Fruit fly (Drosophila melanogaster) whole organism, embryonic: ENCODE results near the gene Ugt36F1.

Experiments used
- Bgb ChIP-seq: fragments of 200-800 bp; sonication (Bioruptor generic); IDR thresholded peaks from 2 replicates; pipeline ENCODE4 v1.3.6; 2022; ENCODE audit warnings: missing biosample characterization, missing genetic modification characterization; ENCODE audit not compliant: partially characterized antibody
- CG1024 ChIP-seq: fragments of 200-800 bp; sonication (Bioruptor generic); IDR thresholded peaks from 2 replicates; pipeline ENCODE4 v1.3.6; 2022; ENCODE audit warnings: missing biosample characterization, missing genetic modification characterization
- CG10267 ChIP-seq: fragments of 200-800 bp; sonication (Bioruptor generic); optimal IDR thresholded peaks from 2 replicates; lab custom pipeline; 2018; ENCODE audit warnings: missing biosample characterization, mild to moderate bottlenecking, missing genetic modification characterization, moderate library complexity
- CG10654 ChIP-seq: fragments of 200-800 bp; sonication (Bioruptor generic); optimal IDR thresholded peaks from 2 replicates; lab custom pipeline; 2016; ENCODE audit warnings: missing biosample characterization, missing genetic modification characterization
- CG11456 ChIP-seq: fragments of 200-800 bp; sonication (Bioruptor generic); IDR thresholded peaks from 3 replicates; pipeline ENCODE4 v1.3.6; 2022; ENCODE audit warnings: missing biosample characterization, missing genetic modification characterization
- CG12236 ChIP-seq: fragments of 200-800 bp; sonication (Bioruptor generic); optimal IDR thresholded peaks from 2 replicates; lab custom pipeline; 2016; ENCODE audit warnings: missing biosample characterization, missing genetic modification characterization
- CG13123 ChIP-seq: fragments of 200-800 bp; sonication (Bioruptor generic); optimal IDR thresholded peaks from 2 replicates; lab custom pipeline; 2016; ENCODE audit warnings: missing biosample characterization, missing genetic modification characterization
- CG14965 ChIP-seq: fragments of 200-800 bp; sonication (Bioruptor generic); optimal IDR thresholded peaks from 2 replicates; lab custom pipeline; 2016; ENCODE audit warnings: missing biosample characterization, missing genetic modification characterization, borderline replicate concordance
- CG2712 ChIP-seq: fragments of 200-800 bp; optimal IDR thresholded peaks from 3 replicates; lab custom pipeline; 2019; ENCODE audit warnings: missing biosample characterization, mild to moderate bottlenecking, missing genetic modification characterization, moderate library complexity
- CG31441 ChIP-seq: fragments of 200-800 bp; sonication (Bioruptor generic); IDR thresholded peaks from 2 replicates; pipeline ENCODE4 v1.3.6; 2022; ENCODE audit warnings: missing biosample characterization, missing genetic modification characterization
- CG3847 ChIP-seq: fragments of 200-800 bp; sonication (Bioruptor generic); IDR thresholded peaks from 2 replicates; pipeline ENCODE4 v1.3.6; 2022; ENCODE audit warnings: missing biosample characterization, missing genetic modification characterization
- CG4424 ChIP-seq: fragments of 200-800 bp; sonication (Bioruptor generic); optimal IDR thresholded peaks from 3 replicates; lab custom pipeline; 2016; ENCODE audit warnings: missing biosample characterization, missing genetic modification characterization
- CG6683 ChIP-seq: fragments of 200-800 bp; sonication (Bioruptor generic); optimal IDR thresholded peaks from 2 replicates; lab custom pipeline; 2017; ENCODE audit warnings: missing biosample characterization, mild to moderate bottlenecking, missing genetic modification characterization, missing genetic modification reagents
- CG6765 ChIP-seq: fragments of 200-800 bp; sonication (Bioruptor generic); optimal IDR thresholded peaks from 3 replicates; lab custom pipeline; 2017; ENCODE audit warnings: missing biosample characterization, mild to moderate bottlenecking, missing genetic modification characterization
- CG7357 ChIP-seq: fragments of 200-800 bp; sonication (Bioruptor generic); IDR thresholded peaks from 3 replicates; pipeline ENCODE4 v1.3.6; 2022; ENCODE audit warnings: missing biosample characterization, missing genetic modification characterization
- CG8089 ChIP-seq: fragments of 200-800 bp; sonication (Bioruptor generic); optimal IDR thresholded peaks from 3 replicates; lab custom pipeline; 2016; ENCODE audit warnings: missing biosample characterization, missing genetic modification characterization
- CG9437 ChIP-seq: fragments of 200-800 bp; sonication (Bioruptor generic); optimal IDR thresholded peaks from 2 replicates; lab custom pipeline; 2018; ENCODE audit warnings: missing biosample characterization, mild to moderate bottlenecking, missing genetic modification characterization
- CG9932 ChIP-seq: fragments of 200-800 bp; sonication (Bioruptor generic); IDR thresholded peaks from 2 replicates; pipeline ENCODE4 v1.3.6; 2022; ENCODE audit warnings: missing biosample characterization, missing genetic modification characterization
- CTCF ChIP-seq: fragments of 200-800 bp; sonication (Bioruptor generic); optimal IDR thresholded peaks from 2 replicates; lab custom pipeline; 2017; ENCODE audit warnings: missing biosample characterization, mild to moderate bottlenecking, missing genetic modification characterization, moderate library complexity
- Dbx ChIP-seq: fragments of 200-800 bp; sonication (Bioruptor generic); IDR thresholded peaks from 3 replicates; pipeline ENCODE4 v1.3.6; 2022; ENCODE audit warnings: missing biosample characterization, missing genetic modification characterization
- Dfd ChIP-seq, 2 experiments: fragments of >200 bp; optimal IDR thresholded peaks; 2 replicates each; lab custom pipeline; 2017; ENCODE audit warnings: missing biosample characterization in 2 of 2, missing genetic modification characterization in 2 of 2
- Ets97D ChIP-seq: fragments of 200-800 bp; sonication (Bioruptor generic); optimal IDR thresholded peaks from 3 replicates; lab custom pipeline; 2016; ENCODE audit warnings: missing biosample characterization, missing genetic modification characterization
- HLHmδ ChIP-seq: fragments of 200-800 bp; sonication (Bioruptor generic); optimal IDR thresholded peaks from 2 replicates; lab custom pipeline; 2018; ENCODE audit warnings: missing biosample characterization, mild to moderate bottlenecking, missing genetic modification characterization, moderate library complexity
- Hr39 ChIP-seq: fragments of >200 bp; optimal IDR thresholded peaks from 2 replicates; lab custom pipeline; 2017
- Lhr ChIP-seq: fragments of 200-800 bp; sonication (Bioruptor generic); optimal IDR thresholded peaks from 3 replicates; lab custom pipeline; 2017; ENCODE audit warnings: mild to moderate bottlenecking, missing biosample characterization, missing genetic modification reagents, missing genetic modification characterization
- Myb ChIP-seq: fragments of 200-800 bp; sonication (Bioruptor generic); optimal IDR thresholded peaks from 2 replicates; lab custom pipeline; 2016; ENCODE audit warnings: missing biosample characterization, missing genetic modification characterization
- NFAT ChIP-seq: fragments of 200-800 bp; sonication (Bioruptor generic); IDR thresholded peaks from 2 replicates; pipeline ENCODE4 v1.3.6; 2022; ENCODE audit warnings: missing biosample characterization, missing genetic modification characterization
- Nf-YB ChIP-seq: fragments of 200-800 bp; sonication (Bioruptor generic); optimal IDR thresholded peaks from 3 replicates; lab custom pipeline; 2019; ENCODE audit warnings: missing biosample characterization, mild to moderate bottlenecking, missing genetic modification characterization, moderate library complexity
- PHDP ChIP-seq: fragments of 200-800 bp; sonication (Bioruptor generic); optimal IDR thresholded peaks from 3 replicates; lab custom pipeline; 2018; ENCODE audit warnings: missing biosample characterization, mild to moderate bottlenecking, missing genetic modification characterization, moderate library complexity
- Pdp1 ChIP-seq, 2 experiments: fragments of 200-800 bp; sonication (Bioruptor generic); optimal IDR thresholded peaks; 3 replicates each; lab custom pipeline; 2016; ENCODE audit warnings: missing biosample characterization in 2 of 2, missing genetic modification characterization in 2 of 2, mild to moderate bottlenecking in 1 of 2, moderate library complexity in 1 of 2
- TFAM ChIP-seq: fragments of 200-800 bp; sonication (Bioruptor generic); optimal IDR thresholded peaks from 2 replicates; lab custom pipeline; 2017; ENCODE audit warnings: missing biosample characterization, missing genetic modification characterization, inconsistent platforms
- al ChIP-seq: fragments of 200-800 bp; sonication (Bioruptor generic); IDR thresholded peaks from 2 replicates; pipeline ENCODE4 v1.3.6; 2022; ENCODE audit warnings: missing biosample characterization, missing genetic modification characterization
- ato ChIP-seq: fragments of 200-800 bp; sonication (Bioruptor generic); IDR thresholded peaks from 2 replicates; pipeline ENCODE4 v1.3.6; 2022; ENCODE audit warnings: missing biosample characterization, missing genetic modification characterization; ENCODE audit not compliant: partially characterized antibody
- chn ChIP-seq: fragments of 200-800 bp; sonication (Bioruptor generic); optimal IDR thresholded peaks from 2 replicates; lab custom pipeline; 2016; ENCODE audit warnings: missing biosample characterization, missing genetic modification characterization
- crc ChIP-seq: fragments of 200-800 bp; sonication (Bioruptor generic); optimal IDR thresholded peaks from 2 replicates; lab custom pipeline; 2016; ENCODE audit warnings: missing biosample characterization, missing genetic modification characterization
- croc ChIP-seq: fragments of 200-800 bp; sonication (Bioruptor generic); conservative IDR thresholded peaks from 3 replicates; pipeline ENCODE4 v1.3.6; 2022; ENCODE audit warnings: missing biosample characterization, missing genetic modification characterization
- crol ChIP-seq: fragments of 200-800 bp; sonication (Bioruptor generic); IDR thresholded peaks from 2 replicates; pipeline ENCODE4 v1.3.6; 2022; ENCODE audit warnings: missing biosample characterization, missing genetic modification characterization
- da ChIP-seq: fragments of 200-800 bp; sonication (Bioruptor generic); optimal IDR thresholded peaks from 2 replicates; lab custom pipeline; 2016; ENCODE audit warnings: missing biosample characterization, missing genetic modification characterization
- dpn ChIP-seq, 2 experiments: fragments of 200-800 bp; sonication (Bioruptor generic); optimal IDR thresholded peaks; 3 replicates each; lab custom pipeline; 2016; ENCODE audit warnings: missing biosample characterization in 2 of 2, missing genetic modification characterization in 2 of 2
- gce ChIP-seq: fragments of 200-800 bp; sonication (Bioruptor generic); IDR thresholded peaks from 3 replicates; pipeline ENCODE4 v1.3.6; 2022; ENCODE audit warnings: missing biosample characterization, missing genetic modification characterization
- grn ChIP-seq: fragments of 200-800 bp; sonication (Bioruptor generic); optimal IDR thresholded peaks from 3 replicates; lab custom pipeline; 2017; ENCODE audit warnings: missing biosample characterization, missing genetic modification characterization
- gro ChIP-seq: fragments of 200-800 bp; sonication (Bioruptor generic); optimal IDR thresholded peaks from 2 replicates; lab custom pipeline; 2016; ENCODE audit warnings: missing biosample characterization, missing genetic modification characterization
- gsb-n ChIP-seq: fragments of 200-800 bp; sonication (Bioruptor generic); optimal IDR thresholded peaks from 3 replicates; lab custom pipeline; 2018; ENCODE audit warnings: missing biosample characterization, mild to moderate bottlenecking, missing genetic modification characterization
- inv ChIP-seq: fragments of 200-800 bp; sonication (Bioruptor generic); IDR thresholded peaks from 2 replicates; pipeline ENCODE4 v1.3.6; 2022; ENCODE audit warnings: missing biosample characterization, missing genetic modification characterization; ENCODE audit not compliant: partially characterized antibody
- lola ChIP-seq, 3 experiments: fragments of >200 bp in 2 of 3; fragments of 200-800 bp in 1 of 3; sonication (Bioruptor generic) in 1 of 3; optimal IDR thresholded peaks; 2 replicates each; lab custom pipeline; 2017 to 2019; ENCODE audit warnings: missing biosample characterization in 3 of 3, missing genetic modification characterization in 3 of 3, mild to moderate bottlenecking in 1 of 3, moderate library complexity in 1 of 3
- mirr ChIP-seq: fragments of 200-800 bp; sonication (Bioruptor generic); optimal IDR thresholded peaks from 3 replicates; lab custom pipeline; 2018; ENCODE audit warnings: missing biosample characterization, mild to moderate bottlenecking, missing genetic modification characterization
- odd ChIP-seq: fragments of 200-800 bp; sonication (Bioruptor generic); optimal IDR thresholded peaks from 2 replicates; lab custom pipeline; 2017; ENCODE audit warnings: missing biosample characterization, mild to moderate bottlenecking, missing genetic modification characterization
- repo ChIP-seq: fragments of 200-800 bp; sonication (Bioruptor generic); optimal IDR thresholded peaks from 2 replicates; lab custom pipeline; 2016; ENCODE audit warnings: missing biosample characterization, missing genetic modification characterization
- sens ChIP-seq: fragments of 200-800 bp; sonication (Bioruptor generic); peaks from one replicate; lab custom pipeline; 2016; ENCODE audit warnings: missing biosample characterization, missing genetic modification characterization
- stwl ChIP-seq: fragments of 200-800 bp; sonication (Bioruptor generic); optimal IDR thresholded peaks from 3 replicates; lab custom pipeline; 2018; ENCODE audit warnings: missing biosample characterization, mild to moderate bottlenecking, missing genetic modification characterization, moderate library complexity
- tup ChIP-seq: fragments of 200-800 bp; sonication (Bioruptor generic); optimal IDR thresholded peaks from 2 replicates; lab custom pipeline; 2016; ENCODE audit warnings: missing biosample characterization, mild to moderate bottlenecking, missing genetic modification characterization, moderate library complexity
- unc-4 ChIP-seq: fragments of 200-800 bp; sonication (Bioruptor generic); IDR thresholded peaks from 2 replicates; pipeline ENCODE4 v1.3.6; 2022; ENCODE audit warnings: missing biosample characterization, missing genetic modification characterization; ENCODE audit not compliant: partially characterized antibody
- zfh1 ChIP-seq: fragments of 200-800 bp; sonication (Bioruptor generic); IDR thresholded peaks from 3 replicates; pipeline ENCODE4 v1.3.6; 2022; ENCODE audit warnings: missing biosample characterization, missing genetic modification characterization

Ugt36F1 gene

dm6 chr2L:18871822-18872221, 52.7 kb downstream of the Ugt36F1 start:
- TF ChIP-seq sens (GFP tag; lab: Kevin White, UChicago) (peak; percentile 67), CG10654 (GFP tag; lab: Kevin White, UChicago) (no peak), CG9932 (no peak), ato (no peak), CG8089 (GFP tag; lab: Kevin White, UChicago) (no peak), Ets97D (no peak), croc (GFP tag; lab: Robert Waterston, UW) (no peak; the same call in 2 of the 3 replicates), CTCF (GFP tag; lab: Kevin White, UChicago) (no peak), Lhr (GFP tag; lab: Kevin White, UChicago) (peak; percentile 17), inv (GFP tag; lab: Robert Waterston, UW) (no peak), Nf-YB (GFP tag; lab: Kevin White, UChicago) (no peak), NFAT (GFP tag; lab: Robert Waterston, UW) (no peak), Dbx (no peak), CG14965 (GFP tag; lab: Kevin White, UChicago) (no peak), CG12236 (no peak), CG1024 (GFP tag; lab: Robert Waterston, UW) (no peak), crol (peak; percentile 26; the same call in 1 of the 2 replicates), stwl (tag; lab: Kevin White, UChicago) (no peak), CG6683 (GFP tag; lab: Kevin White, UChicago) (no peak), crc (no peak), unc-4 (GFP tag; lab: Robert Waterston, UW) (no peak), CG3847 (GFP tag; lab: Robert Waterston, UW) (no peak), chn (GFP tag; lab: Kevin White, UChicago) (peak; percentile 14), CG10267 (tag; lab: Kevin White, UChicago) (peak; percentile 18), dpn (GFP tag; optimal IDR thresholded peaks at IDR 0.05; lab: Kevin White, UChicago) (no peak), CG9437 (GFP tag; lab: Kevin White, UChicago) (no peak), repo (GFP tag; lab: Kevin White, UChicago) (no peak), CG11456 (GFP tag; lab: Robert Waterston, UW) (no peak), CG7357 (no peak), Pdp1 (GFP tag; optimal IDR thresholded peaks at IDR 0.05; lab: Kevin White, UChicago) (no peak), da (GFP tag; lab: Kevin White, UChicago) (no peak), Dfd (GFP tag; optimal IDR thresholded peaks at IDR 0.05; lab: Kevin White, UChicago) (no peak), al (GFP tag; lab: Robert Waterston, UW) (no peak), grn (GFP tag; lab: Kevin White, UChicago) (peak; percentile 55), zfh1 (no peak), CG2712 (tag; lab: Kevin White, UChicago) (peak; percentile 13), gro (GFP tag; lab: Kevin White, UChicago) (no peak), lola (GFP tag; optimal IDR thresholded peaks at IDR 0.05; lab: Kevin White, UChicago) (peak in 1 of 3 experiments; percentile 80), CG6765 (GFP tag; lab: Kevin White, UChicago) (no peak), Myb (GFP tag; lab: Kevin White, UChicago) (no peak), CG31441 (no peak), tup (no peak), CG4424 (GFP tag; lab: Kevin White, UChicago) (no peak), PHDP (tag; lab: Kevin White, UChicago) (no peak), Hr39 (lab: Kevin White, UChicago) (no peak), Bgb (GFP tag; lab: Robert Waterston, UW) (no peak), HLHmδ (GFP tag; lab: Kevin White, UChicago) (no peak), odd (GFP tag; lab: Kevin White, UChicago) (no peak), gsb-n (tag; lab: Kevin White, UChicago) (peak; percentile 27), mirr (GFP tag; lab: Kevin White, UChicago) (no peak), TFAM (GFP tag; lab: Kevin White, UChicago) (no peak), gce (GFP tag; lab: Robert Waterston, UW) (no peak), CG13123 (GFP tag; lab: Kevin White, UChicago) (no peak)
